Fruit fly (Drosophila melanogaster) whole organism, embryonic: ENCODE results near the gene eEF1delta.

Experiments
- Ada2b ChIP-seq: fragments of 200-800 bp; sonication (Bioruptor generic); IDR thresholded peaks from 2 replicates; pipeline ENCODE4 v1.3.6; 2022; ENCODE audit warnings: missing biosample characterization, missing genetic modification characterization
- CG11504 ChIP-seq: fragments of 200-800 bp; sonication (Bioruptor generic); optimal IDR thresholded peaks from 3 replicates; lab custom pipeline; 2019; ENCODE audit warnings: missing biosample characterization, mild to moderate bottlenecking, missing genetic modification characterization, moderate library complexity
- CG11696 ChIP-seq: fragments of 200-800 bp; sonication (Bioruptor generic); IDR thresholded peaks from 2 replicates; pipeline ENCODE4 v1.3.6; 2022; ENCODE audit warnings: missing biosample characterization, missing genetic modification characterization
- CG12744 ChIP-seq: fragments of 200-800 bp; sonication (Bioruptor generic); optimal IDR thresholded peaks from 2 replicates; lab custom pipeline; 2016; ENCODE audit warnings: missing biosample characterization, missing genetic modification characterization
- CG15479 ChIP-seq: fragments of 200-800 bp; sonication (Bioruptor generic); optimal IDR thresholded peaks from 3 replicates; lab custom pipeline; 2019; ENCODE audit warnings: missing biosample characterization, mild to moderate bottlenecking, missing genetic modification characterization, moderate library complexity
- CG16813 ChIP-seq: fragments of 200-800 bp; sonication (Bioruptor generic); IDR thresholded peaks from 3 replicates; pipeline ENCODE4 v1.3.6; 2022; ENCODE audit warnings: missing biosample characterization, missing genetic modification characterization; ENCODE audit not compliant: partially characterized antibody
- CG17385 ChIP-seq: fragments of 200-800 bp; sonication (Bioruptor generic); optimal IDR thresholded peaks from 3 replicates; lab custom pipeline; 2018; ENCODE audit warnings: missing biosample characterization, mild to moderate bottlenecking, missing genetic modification characterization
- CG17912 ChIP-seq: fragments of 200-800 bp; sonication (Bioruptor generic); optimal IDR thresholded peaks from 2 replicates; lab custom pipeline; 2018; ENCODE audit warnings: missing biosample characterization, mild to moderate bottlenecking, missing genetic modification characterization
- CG2199 ChIP-seq: fragments of 200-800 bp; sonication (Bioruptor generic); IDR thresholded peaks from 3 replicates; pipeline ENCODE4 v1.3.6; 2022; ENCODE audit warnings: missing biosample characterization, missing genetic modification characterization
- CG2202 ChIP-seq: fragments of 200-800 bp; sonication (Bioruptor generic); optimal IDR thresholded peaks from 2 replicates; lab custom pipeline; 2018; ENCODE audit warnings: missing biosample characterization, mild to moderate bottlenecking, missing genetic modification characterization
- CG30403 ChIP-seq: fragments of 200-800 bp; sonication (Bioruptor generic); optimal IDR thresholded peaks from 3 replicates; lab custom pipeline; 2016; ENCODE audit warnings: missing biosample characterization, missing genetic modification characterization
- CG31441 ChIP-seq: fragments of 200-800 bp; sonication (Bioruptor generic); IDR thresholded peaks from 2 replicates; pipeline ENCODE4 v1.3.6; 2022; ENCODE audit warnings: missing biosample characterization, missing genetic modification characterization
- CG33213 ChIP-seq: fragments of 200-800 bp; sonication (Bioruptor generic); optimal IDR thresholded peaks from 3 replicates; lab custom pipeline; 2016; ENCODE audit warnings: missing biosample characterization, missing genetic modification characterization
- CG33557 ChIP-seq: fragments of 200-800 bp; sonication (Bioruptor generic); optimal IDR thresholded peaks from 2 replicates; lab custom pipeline; 2019; ENCODE audit warnings: missing biosample characterization, mild to moderate bottlenecking, missing genetic modification characterization, moderate library complexity
- CG34376 ChIP-seq: fragments of 200-800 bp; sonication (Bioruptor generic); optimal IDR thresholded peaks from 2 replicates; lab custom pipeline; 2018; ENCODE audit warnings: missing biosample characterization, mild to moderate bottlenecking, missing genetic modification characterization
- CG4328 ChIP-seq: fragments of 200-800 bp; sonication (Bioruptor generic); optimal IDR thresholded peaks from 3 replicates; lab custom pipeline; 2017; ENCODE audit warnings: missing biosample characterization, missing genetic modification reagents, missing genetic modification characterization
- CG5245 ChIP-seq: fragments of 200-800 bp; sonication (Bioruptor generic); optimal IDR thresholded peaks from 3 replicates; lab custom pipeline; 2016; ENCODE audit warnings: missing biosample characterization, missing genetic modification characterization
- CG7963 ChIP-seq: fragments of 200-800 bp; sonication (Bioruptor generic); IDR thresholded peaks from 3 replicates; pipeline ENCODE4 v1.3.6; 2022; ENCODE audit warnings: missing biosample characterization, missing genetic modification characterization; ENCODE audit not compliant: partially characterized antibody
- CHES-1-like ChIP-seq: fragments of 200-800 bp; sonication (Bioruptor generic); optimal IDR thresholded peaks from 2 replicates; lab custom pipeline; 2016; ENCODE audit warnings: missing biosample characterization, missing genetic modification characterization
- CrebB ChIP-seq: fragments of 200-800 bp; sonication (Bioruptor generic); optimal IDR thresholded peaks from 3 replicates; lab custom pipeline; 2018; ENCODE audit warnings: missing biosample characterization, mild to moderate bottlenecking, missing genetic modification characterization
- Dip3 ChIP-seq: fragments of 200-800 bp; sonication (Bioruptor generic); optimal IDR thresholded peaks from 3 replicates; lab custom pipeline; 2016; ENCODE audit warnings: missing biosample characterization, missing genetic modification characterization
- Elba2 ChIP-seq: fragments of 200-800 bp; sonication (Bioruptor generic); optimal IDR thresholded peaks from 3 replicates; lab custom pipeline; 2016; ENCODE audit warnings: missing biosample characterization, missing genetic modification characterization
- H2.0 ChIP-seq: fragments of 200-800 bp; sonication (Bioruptor generic); IDR thresholded peaks from 2 replicates; pipeline ENCODE4 v1.3.6; 2022; ENCODE audit warnings: missing biosample characterization, missing genetic modification characterization
- Hr39 ChIP-seq: fragments of >200 bp; optimal IDR thresholded peaks from 2 replicates; lab custom pipeline; 2017
- MESR4 ChIP-seq: fragments of 200-800 bp; sonication (Bioruptor generic); optimal IDR thresholded peaks from 2 replicates; lab custom pipeline; 2018; ENCODE audit warnings: missing biosample characterization, mild to moderate bottlenecking, missing genetic modification characterization, moderate library complexity
- MTF-1 ChIP-seq: fragments of 200-800 bp; sonication (Bioruptor generic); optimal IDR thresholded peaks from 2 replicates; lab custom pipeline; 2018; ENCODE audit warnings: missing biosample characterization, mild to moderate bottlenecking, missing genetic modification characterization, borderline replicate concordance
- Mrtf ChIP-seq: fragments of 200-800 bp; sonication (Bioruptor generic); IDR thresholded peaks from 3 replicates; pipeline ENCODE4 v1.3.6; 2022; ENCODE audit warnings: missing biosample characterization, missing genetic modification characterization
- NC2α ChIP-seq: fragments of 200-800 bp; sonication (Bioruptor generic); optimal IDR thresholded peaks from 2 replicates; lab custom pipeline; 2016; ENCODE audit warnings: missing biosample characterization, missing genetic modification characterization
- NC2β ChIP-seq: fragments of 200-800 bp; sonication (Bioruptor generic); optimal IDR thresholded peaks from 2 replicates; lab custom pipeline; 2016; ENCODE audit warnings: missing biosample characterization, missing genetic modification characterization
- NK7.1 ChIP-seq: fragments of 200-800 bp; sonication (Bioruptor generic); optimal IDR thresholded peaks from 3 replicates; lab custom pipeline; 2016; ENCODE audit warnings: missing biosample characterization, missing genetic modification characterization
- Nf-YB ChIP-seq: fragments of 200-800 bp; sonication (Bioruptor generic); optimal IDR thresholded peaks from 3 replicates; lab custom pipeline; 2019; ENCODE audit warnings: missing biosample characterization, mild to moderate bottlenecking, missing genetic modification characterization, moderate library complexity
- Opbp ChIP-seq: fragments of 200-800 bp; sonication (Bioruptor generic); IDR thresholded peaks from 3 replicates; pipeline ENCODE4 v1.3.6; 2022; ENCODE audit warnings: missing biosample characterization, missing genetic modification characterization; ENCODE audit not compliant: partially characterized antibody
- Rfx ChIP-seq: fragments of 200-800 bp; sonication (Bioruptor generic); IDR thresholded peaks from 2 replicates; pipeline ENCODE4 v1.3.6; 2022; ENCODE audit warnings: missing biosample characterization, missing genetic modification characterization
- Sox100B ChIP-seq: fragments of 200-800 bp; sonication (Bioruptor generic); optimal IDR thresholded peaks from 3 replicates; lab custom pipeline; 2018; ENCODE audit warnings: missing biosample characterization, mild to moderate bottlenecking, missing genetic modification characterization
- Usf ChIP-seq: fragments of 200-800 bp; sonication (Bioruptor generic); optimal IDR thresholded peaks from 2 replicates; lab custom pipeline; 2017; ENCODE audit warnings: missing genotype, missing biosample characterization, missing genetic modification characterization
- az2 ChIP-seq: fragments of 200-800 bp; sonication (Bioruptor generic); optimal IDR thresholded peaks from 3 replicates; lab custom pipeline; 2016; ENCODE audit warnings: missing biosample characterization, missing genetic modification characterization
- chn ChIP-seq: fragments of 200-800 bp; sonication (Bioruptor generic); optimal IDR thresholded peaks from 2 replicates; lab custom pipeline; 2016; ENCODE audit warnings: missing biosample characterization, missing genetic modification characterization
- dan ChIP-seq: fragments of 200-800 bp; sonication (Bioruptor generic); IDR thresholded peaks from 2 replicates; pipeline ENCODE4 v1.3.6; 2022; ENCODE audit warnings: missing biosample characterization, missing genetic modification characterization
- dimm ChIP-seq: fragments of 200-800 bp; sonication (Bioruptor generic); IDR thresholded peaks from 2 replicates; pipeline ENCODE4 v1.3.6; 2022; ENCODE audit warnings: missing biosample characterization, missing genetic modification characterization
- dpn ChIP-seq, 2 experiments: fragments of 200-800 bp; sonication (Bioruptor generic); optimal IDR thresholded peaks; 3 replicates each; lab custom pipeline; 2016; ENCODE audit warnings: missing biosample characterization in 2 of 2, missing genetic modification characterization in 2 of 2
- gcm ChIP-seq: fragments of 200-800 bp; sonication (Bioruptor generic); optimal IDR thresholded peaks from 2 replicates; lab custom pipeline; 2019; ENCODE audit warnings: missing biosample characterization, mild to moderate bottlenecking, missing genetic modification characterization, moderate library complexity
- ind ChIP-seq: fragments of 200-800 bp; sonication (Bioruptor generic); optimal IDR thresholded peaks from 3 replicates; lab custom pipeline; 2016; ENCODE audit warnings: missing biosample characterization, missing genetic modification characterization
- maf-S ChIP-seq: fragments of 200-800 bp; sonication (Bioruptor generic); optimal IDR thresholded peaks from 2 replicates; lab custom pipeline; 2016; ENCODE audit warnings: missing biosample characterization, missing genetic modification characterization
- nau ChIP-seq: fragments of 200-800 bp; sonication (Bioruptor generic); optimal IDR thresholded peaks from 3 replicates; lab custom pipeline; 2017; ENCODE audit warnings: missing biosample characterization, mild to moderate bottlenecking, missing genetic modification characterization, missing genetic modification reagents
- pros ChIP-seq: fragments of 200-800 bp; sonication (Bioruptor generic); optimal IDR thresholded peaks from 3 replicates; lab custom pipeline; 2019; ENCODE audit warnings: missing biosample characterization, mild to moderate bottlenecking, missing genetic modification characterization, moderate library complexity
- rib ChIP-seq: fragments of 200-800 bp; sonication (Bioruptor generic); IDR thresholded peaks from 2 replicates; pipeline ENCODE4 v1.3.6; 2022; ENCODE audit warnings: missing biosample characterization, missing genetic modification characterization
- row ChIP-seq: fragments of 200-800 bp; sonication (Bioruptor generic); IDR thresholded peaks from 3 replicates; pipeline ENCODE4 v1.3.6; 2022; ENCODE audit warnings: missing biosample characterization, missing genetic modification characterization
- slou ChIP-seq: fragments of 200-800 bp; sonication (Bioruptor generic); optimal IDR thresholded peaks from 3 replicates; lab custom pipeline; 2016; ENCODE audit warnings: missing biosample characterization, missing genetic modification characterization
- tap ChIP-seq: fragments of 200-800 bp; optimal IDR thresholded peaks from 3 replicates; lab custom pipeline; 2019; ENCODE audit warnings: missing biosample characterization, mild to moderate bottlenecking, missing genetic modification characterization, moderate library complexity
- tll ChIP-seq, 2 experiments: fragments of 200-800 bp in 1 of 2; fragments of >200 bp in 1 of 2; sonication (Bioruptor generic) in 1 of 2; optimal IDR thresholded peaks; 2 replicates each; lab custom pipeline; 2017 to 2019; ENCODE audit warnings: missing biosample characterization in 2 of 2, missing genetic modification characterization in 2 of 2, mild to moderate bottlenecking in 1 of 2, moderate library complexity in 1 of 2
- trh ChIP-seq: fragments of 200-800 bp; sonication (Bioruptor generic); optimal IDR thresholded peaks from 2 replicates; lab custom pipeline; 2016; ENCODE audit warnings: missing biosample characterization, missing genetic modification characterization
- twi ChIP-seq: fragments of 200-800 bp; optimal IDR thresholded peaks from 2 replicates; lab custom pipeline; 2019; ENCODE audit warnings: missing biosample characterization, mild to moderate bottlenecking, missing genetic modification characterization, moderate library complexity

eEF1delta gene

dm6 chr2L:10276846-10277245, 44.5 kb downstream of the eEF1delta start (continued):
- TF ChIP-seq CG2199 (GFP tag; lab: Robert Waterston, UW), result 0 out of 3 replicates have a peak, but pooled peaks have one; percentile 34
- no peak for TF ChIP-seq CG12744 (GFP tag; lab: Kevin White, UChicago)
- TF ChIP-seq ind, result peak; percentile 7
- peak; percentile 37; the same call in 1 of the 3 replicates for TF ChIP-seq row (GFP tag; lab: Robert Waterston, UW)
- TF ChIP-seq maf-S (GFP tag; lab: Kevin White, UChicago), result no peak
- TF ChIP-seq twi (tag; lab: Kevin White, UChicago), result no peak
- TF ChIP-seq nau (GFP tag; lab: Kevin White, UChicago), result no peak
- TF ChIP-seq CrebB, result no peak
- no peak for TF ChIP-seq CG15479 (GFP tag; lab: Kevin White, UChicago)
- no peak for TF ChIP-seq NK7.1 (GFP tag; lab: Kevin White, UChicago)
- no peak for TF ChIP-seq tap
- peak; percentile 50 for TF ChIP-seq NC2β
- no peak for TF ChIP-seq Hr39 (lab: Kevin White, UChicago)
- no peak for TF ChIP-seq Sox100B (GFP tag; lab: Kevin White, UChicago)
- TF ChIP-seq trh (GFP tag; lab: Kevin White, UChicago), result no peak
- TF ChIP-seq rib (GFP tag; lab: Robert Waterston, UW), result no peak
- TF ChIP-seq slou, result no peak
- no peak for TF ChIP-seq CG17912
- TF ChIP-seq tll (GFP tag; optimal IDR thresholded peaks at IDR 0.05; lab: Kevin White, UChicago), result no peak
- no peak for TF ChIP-seq Dip3
- no peak for TF ChIP-seq Opbp (GFP tag; lab: Robert Waterston, UW)
- peak; percentile 5 to 22 for TF ChIP-seq dpn (GFP tag; optimal IDR thresholded peaks at IDR 0.05; lab: Kevin White, UChicago)
- no peak for TF ChIP-seq CG11696
- no peak for TF ChIP-seq Usf (GFP tag; lab: Kevin White, UChicago)
- TF ChIP-seq CG30403 (GFP tag; lab: Kevin White, UChicago), result peak; percentile 31
- TF ChIP-seq CG11504 (tag; lab: Kevin White, UChicago), result no peak
- peak; percentile 42 for TF ChIP-seq chn (GFP tag; lab: Kevin White, UChicago)
- peak; percentile 32 for TF ChIP-seq az2
- no peak for TF ChIP-seq MTF-1
- no peak for TF ChIP-seq CG34376 (GFP tag; lab: Kevin White, UChicago)
- TF ChIP-seq gcm (GFP tag; lab: Kevin White, UChicago), result no peak
- TF ChIP-seq Nf-YB (GFP tag; lab: Kevin White, UChicago), result no peak
- TF ChIP-seq dan (GFP tag; lab: Robert Waterston, UW), result no peak
- no peak for TF ChIP-seq CG17385 (GFP tag; lab: Kevin White, UChicago)
- no peak for TF ChIP-seq CG4328 (GFP tag; lab: Kevin White, UChicago)
- no peak for TF ChIP-seq Rfx (GFP tag; lab: Robert Waterston, UW)
- TF ChIP-seq CHES-1-like (GFP tag; lab: Kevin White, UChicago), result no peak
- no peak for TF ChIP-seq CG7963
- peak; percentile 24 for TF ChIP-seq MESR4 (GFP tag; lab: Kevin White, UChicago)
- peak; percentile 46 for TF ChIP-seq CG33213 (GFP tag; lab: Kevin White, UChicago)
- no peak for TF ChIP-seq Mrtf
- TF ChIP-seq CG31441 (GFP tag; lab: Robert Waterston, UW), result no peak
- TF ChIP-seq CG2202 (tag; lab: Kevin White, UChicago), result no peak
- TF ChIP-seq NC2α (GFP tag; lab: Kevin White, UChicago), result no peak
- no peak for TF ChIP-seq Elba2 (GFP tag; lab: Kevin White, UChicago)
- TF ChIP-seq Ada2b, result 0 out of 2 replicates have a peak, but pooled peaks have one; percentile 43
- TF ChIP-seq pros (GFP tag; lab: Kevin White, UChicago), result no peak
- peak; percentile 23; the same call in 1 of the 2 replicates for TF ChIP-seq H2.0 (GFP tag; lab: Robert Waterston, UW)
- peak; percentile 10 for TF ChIP-seq CG5245 (GFP tag; lab: Kevin White, UChicago)
- TF ChIP-seq dimm, result no peak
- no peak for TF ChIP-seq CG33557 (GFP tag; lab: Kevin White, UChicago)
- TF ChIP-seq CG16813, result no peak
